Worm (Caenorhabditis elegans): ENCODE data around the gene R02F2.8.

R02F2.8 gene

DNA sequence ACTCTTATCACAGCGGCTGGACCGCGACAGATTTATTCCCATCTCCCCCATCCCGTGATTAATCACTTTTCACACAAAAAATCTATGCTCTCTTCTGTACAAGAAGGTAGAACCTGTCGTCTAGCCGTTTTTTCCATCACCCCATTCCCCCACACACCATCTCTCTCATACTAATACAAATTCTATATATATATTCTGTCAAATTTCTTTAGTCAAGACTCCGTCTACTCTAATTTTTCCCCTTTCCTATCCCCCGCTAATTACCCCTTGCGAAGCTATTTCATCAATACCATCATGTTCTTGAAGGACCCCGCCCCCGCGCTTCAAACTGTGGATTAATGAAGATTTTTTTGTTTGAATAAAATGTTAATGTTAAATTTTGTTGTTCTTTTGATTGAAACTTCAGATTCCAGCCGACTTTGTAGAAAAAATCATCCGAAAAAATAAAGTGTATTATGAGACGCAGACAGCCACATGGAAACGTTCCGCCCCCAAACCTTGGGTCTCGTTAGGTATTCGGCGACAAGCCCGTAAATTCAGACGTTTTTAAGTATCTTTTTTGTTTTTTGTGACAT is 11.0 kb upstream of the R02F2.8 start (continued):
- no peak for TF ChIP-seq lsy-27 (tag; optimal IDR thresholded peaks at IDR 0.05; ENCODE audit: borderline replicate concordance, insufficient read depth)
- TF ChIP-seq die-1 (tag; optimal IDR thresholded peaks at IDR 0.05): no peak
- no peak for TF ChIP-seq F37B4.10 (GFP tag; IDR thresholded peaks at IDR 0.05)
- no peak for TF ChIP-seq F33H1.4 (GFP tag; IDR thresholded peaks at IDR 0.05)
- no peak for TF ChIP-seq nhr-80 (tag; optimal IDR thresholded peaks at IDR 0.05)
- TF ChIP-seq ztf-3 (GFP tag; optimal IDR thresholded peaks at IDR 0.05): peak; percentile 48
- TF ChIP-seq F39B2.1 (GFP tag; IDR thresholded peaks at IDR 0.05): no peak
- peak; percentile 89; the same call in 1 of the 2 replicates for TF ChIP-seq Y53G8AR.9 (GFP tag; conservative IDR thresholded peaks at IDR 0.05)
- no peak for TF ChIP-seq zfh-2 (GFP tag; conservative IDR thresholded peaks at IDR 0.05)
- TF ChIP-seq C06A6.2 (GFP tag; conservative IDR thresholded peaks at IDR 0.05): no peak; the same call in 1 of the 2 replicates
- TF ChIP-seq lag-1 (GFP tag; IDR thresholded peaks at IDR 0.05): no peak
- no peak for TF ChIP-seq let-526 (GFP tag; IDR thresholded peaks at IDR 0.05)
- no peak for TF ChIP-seq ceh-58 (GFP tag; IDR thresholded peaks at IDR 0.05)
- peak; percentile 37 for TF ChIP-seq lin-54 (GFP tag; optimal IDR thresholded peaks at IDR 0.05)
- no peak for TF ChIP-seq akir-1 (GFP tag; optimal IDR thresholded peaks at IDR 0.05)
- TF ChIP-seq K11D2.4 (GFP tag; IDR thresholded peaks at IDR 0.05): no peak
- TF ChIP-seq B0035.1 (tag; optimal IDR thresholded peaks at IDR 0.05): no peak
- TF ChIP-seq rcor-1 (GFP tag; IDR thresholded peaks at IDR 0.05): no peak
- no peak for TF ChIP-seq egl-44 (GFP tag; IDR thresholded peaks at IDR 0.05)
- TF ChIP-seq F57C9.4 (tag; optimal IDR thresholded peaks at IDR 0.05): peak; percentile 52
- no peak for TF ChIP-seq cebp-1 (GFP tag; IDR thresholded peaks at IDR 0.05)
- no peak for TF ChIP-seq cebp-1 (tag; optimal IDR thresholded peaks at IDR 0.05)
- no peak for TF ChIP-seq bed-2 (GFP tag; IDR thresholded peaks at IDR 0.05)
- TF ChIP-seq ama-1 (optimal IDR thresholded peaks at IDR 0.05): peak; percentile 89
- no peak for TF ChIP-seq ama-1 (GFP tag; optimal IDR thresholded peaks at IDR 0.05)
- TF ChIP-seq snpc-1.3 (tag; optimal IDR thresholded peaks at IDR 0.05; ENCODE audit: insufficient read depth): no peak
- TF ChIP-seq ceh-79 (tag; optimal IDR thresholded peaks at IDR 0.05): peak; percentile 81
- TF ChIP-seq rec-8 (tag; optimal IDR thresholded peaks at IDR 0.05): no peak
- no peak for TF ChIP-seq pha-4 (tag; optimal IDR thresholded peaks at IDR 0.05)
- TF ChIP-seq dpl-1 (GFP tag; optimal IDR thresholded peaks at IDR 0.05): no peak
- no peak for TF ChIP-seq F49E8.2 (tag; optimal IDR thresholded peaks at IDR 0.05; ENCODE audit: insufficient read depth)
- TF ChIP-seq F52B5.7 (tag; optimal IDR thresholded peaks at IDR 0.05): no peak
- 0 out of 2 replicates have a peak, but pooled peaks have one; percentile 19 for TF ChIP-seq dox-1 (GFP tag; IDR thresholded peaks at IDR 0.05)
- TF ChIP-seq F23B12.7 (tag; optimal IDR thresholded peaks at IDR 0.05; ENCODE audit: insufficient read depth): no peak
- no peak for TF ChIP-seq tbp1 (GFP tag; optimal IDR thresholded peaks at IDR 0.05)
- TF ChIP-seq fkh-3 (tag; optimal IDR thresholded peaks at IDR 0.05): peak; percentile 37
- peak; percentile 46; the same call in 1 of the 2 replicates for TF ChIP-seq madf-6 (GFP tag; IDR thresholded peaks at IDR 0.05)
- TF ChIP-seq ztf-18 (tag; optimal IDR thresholded peaks at IDR 0.05): no peak
- TF ChIP-seq hlh-26 (GFP tag; conservative IDR thresholded peaks at IDR 0.05): no peak
- TF ChIP-seq ztf-28 (GFP tag; IDR thresholded peaks at IDR 0.05): no peak
- TF ChIP-seq hlh-12 (tag; optimal IDR thresholded peaks at IDR 0.05): no peak
- TF ChIP-seq aptf-3 (GFP tag; IDR thresholded peaks at IDR 0.05): no peak
- TF ChIP-seq him-1 (tag; optimal IDR thresholded peaks at IDR 0.05): no peak
- TF ChIP-seq B0336.3 (GFP tag; IDR thresholded peaks at IDR 0.05): peak; percentile 75
- TF ChIP-seq cebp-2 (GFP tag; IDR thresholded peaks at IDR 0.05): peak; percentile 77; the same call in 1 of the 2 replicates
- TF ChIP-seq mcd-1 (GFP tag; IDR thresholded peaks at IDR 0.05): peak; percentile 37; the same call in 1 of the 2 replicates
- TF ChIP-seq nfya-1 (tag; optimal IDR thresholded peaks at IDR 0.05; ENCODE audit: borderline replicate concordance, insufficient read depth): no peak
- TF ChIP-seq nhr-90 (tag; optimal IDR thresholded peaks at IDR 0.05): peak; percentile 52
